1 fruit fly cellular context compared by ENCODE assay signal in the genomic region with DNA sequence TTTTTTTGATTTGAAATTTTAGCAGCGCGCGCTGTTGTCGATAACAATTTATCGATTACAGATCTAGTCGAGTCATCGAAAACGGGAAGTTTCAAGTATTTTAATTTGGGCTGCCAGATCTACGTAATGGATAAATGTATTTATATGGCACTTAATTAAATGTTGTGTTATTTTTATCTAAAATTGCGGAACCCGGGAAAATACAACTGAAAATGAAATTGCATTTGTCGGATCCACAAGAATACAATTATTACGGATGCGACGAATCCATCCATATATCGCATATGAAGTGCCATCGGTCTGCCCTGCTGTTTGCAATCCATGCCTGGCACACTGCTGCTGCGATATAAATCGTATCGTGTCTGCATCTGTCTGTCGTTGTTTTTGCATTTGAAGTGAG.
TF ChIP-seq lines count a peak whose summit lies in the region.

A gene (plus strand): TSS at position 108 of the 400 bp plus-strand sequence.

TF ChIP-seq in whole organism, embryonic, 481 proteins besides CTCF, POLR2A, EP300 and RAD21 (continued from another document and continues in another):
- TF ChIP-seq CG31388 (GFP tag; optimal IDR thresholded peaks at IDR 0.05; lab: Kevin White, UChicago) (no peak), nom (GFP tag; optimal IDR thresholded peaks at IDR 0.05; lab: Kevin White, UChicago) (no peak), fd3F (GFP tag; optimal IDR thresholded peaks at IDR 0.05; lab: Kevin White, UChicago) (no peak), Sox102F (GFP tag; optimal IDR thresholded peaks at IDR 0.05; lab: Kevin White, UChicago) (peak; percentile 66), CG4820 (GFP tag; optimal IDR thresholded peaks at IDR 0.05; lab: Kevin White, UChicago) (peak; percentile 46), sens (GFP tag; lab: Kevin White, UChicago) (peak; percentile 87), lola (GFP tag; optimal IDR thresholded peaks at IDR 0.05; lab: Kevin White, UChicago) (peak in 1 of 3 experiments; percentile 64), CG10959 (GFP tag; IDR thresholded peaks at IDR 0.05; lab: Robert Waterston, UW) (0 out of 2 replicates have a peak, but pooled peaks have one; percentile 43), Dref (GFP tag; IDR thresholded peaks at IDR 0.05; lab: Robert Waterston, UW) (peak; percentile 71), CG6791 (GFP tag; IDR thresholded peaks at IDR 0.05; lab: Robert Waterston, UW; ENCODE audit: partially characterized antibody) (peak; percentile 70; the same call in 2 of the 3 replicates), ato (GFP tag; IDR thresholded peaks at IDR 0.05; lab: Robert Waterston, UW; ENCODE audit: partially characterized antibody) (peak; percentile 59; the same call in 1 of the 2 replicates), chinmo (GFP tag; IDR thresholded peaks at IDR 0.05; lab: Robert Waterston, UW; ENCODE audit: partially characterized antibody) (peak; percentile 77; the same call in 2 of the 4 replicates), nmo (GFP tag; optimal IDR thresholded peaks at IDR 0.05; lab: Kevin White, UChicago) (peak; percentile 60), ewg (GFP tag; optimal IDR thresholded peaks at IDR 0.05; lab: Kevin White, UChicago) (peak; percentile 42), D19B (GFP tag; optimal IDR thresholded peaks at IDR 0.05; lab: Kevin White, UChicago) (no peak), CG11093 (GFP tag; IDR thresholded peaks at IDR 0.05; lab: Robert Waterston, UW) (no peak), CG3163 (GFP tag; optimal IDR thresholded peaks at IDR 0.05; lab: Kevin White, UChicago) (peak; percentile 15), Asciz (GFP tag; optimal IDR thresholded peaks at IDR 0.05; lab: Kevin White, UChicago) (no peak), ems (GFP tag; optimal IDR thresholded peaks at IDR 0.05; lab: Kevin White, UChicago) (no peak), CG2712 (tag; optimal IDR thresholded peaks at IDR 0.05; lab: Kevin White, UChicago) (peak; percentile 48), CG8290 (GFP tag; optimal IDR thresholded peaks at IDR 0.05; lab: Kevin White, UChicago) (no peak), CG8290 (tag; optimal IDR thresholded peaks at IDR 0.05; lab: Kevin White, UChicago) (peak in 1 of 2 experiments; percentile 60), Side (GFP tag; optimal IDR thresholded peaks at IDR 0.05; lab: Kevin White, UChicago) (peak; percentile 64), gfzf (GFP tag; optimal IDR thresholded peaks at IDR 0.05; lab: Kevin White, UChicago) (peak; percentile 47), zen (tag; optimal IDR thresholded peaks at IDR 0.05; lab: Kevin White, UChicago) (peak; percentile 57), Spps (tag; optimal IDR thresholded peaks at IDR 0.05; lab: Kevin White, UChicago) (no peak), ftz-f1 (GFP tag; optimal IDR thresholded peaks at IDR 0.05; lab: Kevin White, UChicago) (no peak), yki (optimal IDR thresholded peaks at IDR 0.05; lab: Kevin White, UChicago) (no peak), CG16813 (GFP tag; IDR thresholded peaks at IDR 0.05; lab: Robert Waterston, UW; ENCODE audit: partially characterized antibody) (peak; percentile 79), Gug (GFP tag; IDR thresholded peaks at IDR 0.05; lab: Robert Waterston, UW) (no peak; the same call in 3 of the 4 replicates), Hey (tag; optimal IDR thresholded peaks at IDR 0.05; lab: Kevin White, UChicago) (no peak), CG33213 (GFP tag; optimal IDR thresholded peaks at IDR 0.05; lab: Kevin White, UChicago) (peak; percentile 17), Optix (GFP tag; IDR thresholded peaks at IDR 0.05; lab: Robert Waterston, UW) (peak; percentile 45; the same call in 1 of the 3 replicates), CG1233 (GFP tag; optimal IDR thresholded peaks at IDR 0.05; lab: Kevin White, UChicago) (no peak), cg (GFP tag; optimal IDR thresholded peaks at IDR 0.05; lab: Kevin White, UChicago) (peak; percentile 5), CG6654 (GFP tag; optimal IDR thresholded peaks at IDR 0.05; lab: Kevin White, UChicago) (no peak), C15 (GFP tag; IDR thresholded peaks at IDR 0.05; lab: Robert Waterston, UW) (0 out of 3 replicates have a peak, but pooled peaks have one; percentile 18), dmrt99B (tag; optimal IDR thresholded peaks at IDR 0.05; lab: Kevin White, UChicago) (no peak), CG9876 (GFP tag; optimal IDR thresholded peaks at IDR 0.05; lab: Kevin White, UChicago) (peak; percentile 18), CG10979 (tag; optimal IDR thresholded peaks at IDR 0.05; lab: Kevin White, UChicago) (peak; percentile 63), jumu (GFP tag; optimal IDR thresholded peaks at IDR 0.05; lab: Kevin White, UChicago) (no peak), CrebB (tag; optimal IDR thresholded peaks at IDR 0.05; lab: Kevin White, UChicago) (no peak), H15 (GFP tag; IDR thresholded peaks at IDR 0.05; lab: Robert Waterston, UW) (peak; percentile 34; the same call in 1 of the 3 replicates), Adf1 (GFP tag; IDR thresholded peaks at IDR 0.05; lab: Robert Waterston, UW) (no peak), CG1529 (GFP tag; optimal IDR thresholded peaks at IDR 0.05; lab: Kevin White, UChicago) (no peak), hbn (GFP tag; IDR thresholded peaks at IDR 0.05; lab: Robert Waterston, UW; ENCODE audit: partially characterized antibody) (peak; percentile 75), grau (tag; optimal IDR thresholded peaks at IDR 0.05; lab: Kevin White, UChicago) (peak; percentile 57), vvl (GFP tag; IDR thresholded peaks at IDR 0.05; lab: Robert Waterston, UW) (peak; percentile 46; the same call in 1 of the 2 replicates), E2f2 (GFP tag; IDR thresholded peaks at IDR 0.05; lab: Robert Waterston, UW) (peak; percentile 88), NK7.1 (GFP tag; optimal IDR thresholded peaks at IDR 0.05; lab: Kevin White, UChicago) (no peak), CG11504 (tag; optimal IDR thresholded peaks at IDR 0.05; lab: Kevin White, UChicago) (no peak), ab (GFP tag; optimal IDR thresholded peaks at IDR 0.05; lab: Kevin White, UChicago) (no peak), CG11560 (tag; IDR thresholded peaks at IDR 0.05; lab: Robert Waterston, UW) (no peak), fu2 (GFP tag; optimal IDR thresholded peaks at IDR 0.05; lab: Kevin White, UChicago) (peak; percentile 51), ranshi (GFP tag; IDR thresholded peaks at IDR 0.05; lab: Robert Waterston, UW) (peak; percentile 50; the same call in 1 of the 2 replicates), Fer2 (tag; optimal IDR thresholded peaks at IDR 0.05; lab: Kevin White, UChicago) (no peak), CG11456 (GFP tag; IDR thresholded peaks at IDR 0.05; lab: Robert Waterston, UW) (no peak), grn (GFP tag; optimal IDR thresholded peaks at IDR 0.05; lab: Kevin White, UChicago) (peak; percentile 28), CG11085 (GFP tag; IDR thresholded peaks at IDR 0.05; lab: Robert Waterston, UW) (no peak), ac (GFP tag; optimal IDR thresholded peaks at IDR 0.05; lab: Kevin White, UChicago) (no peak), so (GFP tag; IDR thresholded peaks at IDR 0.05; lab: Robert Waterston, UW) (no peak), stc (GFP tag; IDR thresholded peaks at IDR 0.05; lab: Robert Waterston, UW) (no peak), bbx (GFP tag; IDR thresholded peaks at IDR 0.05; lab: Robert Waterston, UW; ENCODE audit: partially characterized antibody) (no peak; the same call in 1 of the 2 replicates), jigr1 (GFP tag; IDR thresholded peaks at IDR 0.05; lab: Robert Waterston, UW) (no peak), CG13624 (GFP tag; optimal IDR thresholded peaks at IDR 0.05; lab: Kevin White, UChicago) (peak; percentile 39), cad (GFP tag; optimal IDR thresholded peaks at IDR 0.05; lab: Kevin White, UChicago) (no peak), Eip74EF (GFP tag; optimal IDR thresholded peaks at IDR 0.05; lab: Kevin White, UChicago) (no peak), mld (GFP tag; IDR thresholded peaks at IDR 0.05; lab: Robert Waterston, UW; ENCODE audit: partially characterized antibody) (0 out of 3 replicates have a peak, but pooled peaks have one; percentile 57), ATbp (GFP tag; optimal IDR thresholded peaks at IDR 0.05; lab: Kevin White, UChicago) (no peak), CG7372 (GFP tag; IDR thresholded peaks at IDR 0.05; lab: Robert Waterston, UW) (peak; percentile 41; the same call in 1 of the 2 replicates), B-H2 (GFP tag; optimal IDR thresholded peaks at IDR 0.05; lab: Kevin White, UChicago) (no peak), maf-S (GFP tag; optimal IDR thresholded peaks at IDR 0.05; lab: Kevin White, UChicago) (peak; percentile 48), CG7839 (tag; optimal IDR thresholded peaks at IDR 0.05; lab: Kevin White, UChicago) (peak; percentile 20), CG12659 (GFP tag; optimal IDR thresholded peaks at IDR 0.05; lab: Kevin White, UChicago) (peak; percentile 75), Tbp (GFP tag; optimal IDR thresholded peaks at IDR 0.05; lab: Kevin White, UChicago) (no peak), CG10543 (GFP tag; optimal IDR thresholded peaks at IDR 0.05; lab: Kevin White, UChicago) (no peak), CG3995 (GFP tag; optimal IDR thresholded peaks at IDR 0.05; lab: Kevin White, UChicago) (peak; percentile 46), exex (tag; optimal IDR thresholded peaks at IDR 0.05; lab: Kevin White, UChicago) (peak; percentile 12), PHDP (tag; optimal IDR thresholded peaks at IDR 0.05; lab: Kevin White, UChicago) (peak; percentile 54), pnt (GFP tag; optimal IDR thresholded peaks at IDR 0.05; lab: Kevin White, UChicago) (peak; percentile 21), trem (tag; optimal IDR thresholded peaks at IDR 0.05; lab: Kevin White, UChicago) (peak; percentile 64), Sox100B (GFP tag; optimal IDR thresholded peaks at IDR 0.05; lab: Kevin White, UChicago) (no peak), CG3065 (GFP tag; optimal IDR thresholded peaks at IDR 0.05; lab: Kevin White, UChicago) (no peak), Dip2 (GFP tag; IDR thresholded peaks at IDR 0.05; lab: Robert Waterston, UW) (no peak), esg (GFP tag; conservative IDR thresholded peaks at IDR 0.05; lab: Robert Waterston, UW) (peak; percentile 52; the same call in 1 of the 2 replicates), h (optimal IDR thresholded peaks at IDR 0.05; lab: Kevin White, UChicago) (no peak), corto (GFP tag; optimal IDR thresholded peaks at IDR 0.05; lab: Kevin White, UChicago) (no peak), CG11247 (GFP tag; IDR thresholded peaks at IDR 0.05; lab: Robert Waterston, UW) (no peak), Dek (tag; optimal IDR thresholded peaks at IDR 0.05; lab: Kevin White, UChicago) (no peak), ken (GFP tag; IDR thresholded peaks at IDR 0.05; lab: Robert Waterston, UW) (peak; percentile 66; the same call in 2 of the 3 replicates), CG10321 (GFP tag; IDR thresholded peaks at IDR 0.05; lab: Robert Waterston, UW) (no peak), unc-4 (GFP tag; IDR thresholded peaks at IDR 0.05; lab: Robert Waterston, UW; ENCODE audit: partially characterized antibody) (peak; percentile 84), CG12071 (GFP tag; optimal IDR thresholded peaks at IDR 0.05; lab: Kevin White, UChicago) (no peak), HLH4C (GFP tag; IDR thresholded peaks at IDR 0.05; lab: Robert Waterston, UW; ENCODE audit: partially characterized antibody) (peak; percentile 83), Gsc (GFP tag; IDR thresholded peaks at IDR 0.05; lab: Robert Waterston, UW) (no peak), Elba2 (GFP tag; optimal IDR thresholded peaks at IDR 0.05; lab: Kevin White, UChicago) (no peak), tll (GFP tag; optimal IDR thresholded peaks at IDR 0.05; lab: Kevin White, UChicago) (no peak), Taf1 (GFP tag; IDR thresholded peaks at IDR 0.05; lab: Robert Waterston, UW) (0 out of 2 replicates have a peak, but pooled peaks have one; percentile 13), Meics (GFP tag; optimal IDR thresholded peaks at IDR 0.05; lab: Kevin White, UChicago) (peak; percentile 34), CG31441 (GFP tag; IDR thresholded peaks at IDR 0.05; lab: Robert Waterston, UW) (no peak; the same call in 1 of the 2 replicates), Ptx1 (GFP tag; IDR thresholded peaks at IDR 0.05; lab: Robert Waterston, UW) (peak; percentile 62), CG18764 (GFP tag; optimal IDR thresholded peaks at IDR 0.05; lab: Kevin White, UChicago) (peak; percentile 96), sima (GFP tag; optimal IDR thresholded peaks at IDR 0.05; lab: Kevin White, UChicago) (no peak), CG6689 (GFP tag; IDR thresholded peaks at IDR 0.05; lab: Robert Waterston, UW) (no peak), fru (optimal IDR thresholded peaks at IDR 0.05; lab: Kevin White, UChicago) (no peak), bab2 (GFP tag; optimal IDR thresholded peaks at IDR 0.05; lab: Kevin White, UChicago) (no peak), luna (GFP tag; optimal IDR thresholded peaks at IDR 0.05; lab: Kevin White, UChicago) (no peak), Jarid2 (GFP tag; optimal IDR thresholded peaks at IDR 0.05; lab: Kevin White, UChicago) (no peak), CG17328 (GFP tag; IDR thresholded peaks at IDR 0.05; lab: Robert Waterston, UW) (no peak; the same call in 1 of the 2 replicates), Oaz (GFP tag; IDR thresholded peaks at IDR 0.05; lab: Robert Waterston, UW) (0 out of 2 replicates have a peak, but pooled peaks have one; percentile 13), onecut (GFP tag; IDR thresholded peaks at IDR 0.05; lab: Robert Waterston, UW) (peak; percentile 23), CG7271 (tag; optimal IDR thresholded peaks at IDR 0.05; lab: Kevin White, UChicago) (no peak), Bdp1 (GFP tag; optimal IDR thresholded peaks at IDR 0.05; lab: Kevin White, UChicago) (no peak), CG14710 (tag; optimal IDR thresholded peaks at IDR 0.05; lab: Kevin White, UChicago) (peak; percentile 80), CG6854 (GFP tag; optimal IDR thresholded peaks at IDR 0.05; lab: Kevin White, UChicago) (no peak), CG4854 (GFP tag; optimal IDR thresholded peaks at IDR 0.05; lab: Kevin White, UChicago) (no peak), CG7745 (tag; optimal IDR thresholded peaks at IDR 0.05; lab: Kevin White, UChicago) (no peak), schlank (tag; optimal IDR thresholded peaks at IDR 0.05; lab: Kevin White, UChicago) (no peak), CG3726 (GFP tag; IDR thresholded peaks at IDR 0.05; lab: Robert Waterston, UW) (no peak), pfk (GFP tag; optimal IDR thresholded peaks at IDR 0.05; lab: Kevin White, UChicago) (no peak), wdn (GFP tag; IDR thresholded peaks at IDR 0.05; lab: Robert Waterston, UW) (no peak), kah (GFP tag; optimal IDR thresholded peaks at IDR 0.05; lab: Kevin White, UChicago) (no peak), sim (GFP tag; IDR thresholded peaks at IDR 0.05; lab: Robert Waterston, UW) (no peak), sr (GFP tag; IDR thresholded peaks at IDR 0.05; lab: Robert Waterston, UW) (no peak), CG2199 (GFP tag; IDR thresholded peaks at IDR 0.05; lab: Robert Waterston, UW) (no peak), inv (GFP tag; IDR thresholded peaks at IDR 0.05; lab: Robert Waterston, UW; ENCODE audit: partially characterized antibody) (peak; percentile 82)
